Worm (Caenorhabditis elegans) whole organism, late embryonic: Measurements from ENCODE around the gene lig-1.

ENCODE experiments used
- C38D4.7 ChIP-seq: fragments of 200-800 bp; sonication (Bioruptor generic); optimal IDR thresholded peaks from 2 replicates; lab custom pipeline; 2018; ENCODE audit warnings: mild to moderate bottlenecking, missing genetic modification characterization, moderate library complexity, missing compliant biosample characterization
- K02D7.2 ChIP-seq: sonication (generic microtip); optimal IDR thresholded peaks from 2 replicates; lab custom pipeline; 2017; ENCODE audit warnings: mild to moderate bottlenecking, missing genetic modification characterization, missing compliant biosample characterization
- K09A11.1 ChIP-seq: sonication (generic microtip); optimal IDR thresholded peaks from 2 replicates; lab custom pipeline; 2017; ENCODE audit warnings: antibody characterized with exemption, mild to moderate bottlenecking, missing genetic modification characterization, missing compliant biosample characterization; ENCODE audit not compliant: insufficient read depth
- ceh-14 ChIP-seq: sonication (generic microtip); optimal IDR thresholded peaks from 2 replicates; lab custom pipeline; 2016; ENCODE audit warnings: missing genotype, missing genetic modification characterization, missing compliant biosample characterization
- ceh-22 ChIP-seq: sonication (generic microtip); optimal IDR thresholded peaks from 2 replicates; lab custom pipeline; 2017; ENCODE audit warnings: missing biosample characterization, missing genetic modification characterization
- ceh-24 ChIP-seq: sonication (generic microtip); optimal IDR thresholded peaks from 2 replicates; lab custom pipeline; 2016; ENCODE audit warnings: mild to moderate bottlenecking, missing genetic modification characterization, missing compliant biosample characterization
- ceh-30 ChIP-seq: fragments of 150-350 bp; optimal IDR thresholded peaks from 2 replicates; lab custom pipeline; 2014; ENCODE audit warnings: missing biosample characterization, missing genetic modification characterization
- ceh-31 ChIP-seq: sonication (generic microtip); optimal IDR thresholded peaks from 2 replicates; lab custom pipeline; 2016; ENCODE audit warnings: missing genetic modification characterization, missing compliant biosample characterization
- ceh-34 ChIP-seq: sonication (generic microtip); optimal IDR thresholded peaks from 2 replicates; lab custom pipeline; 2016; ENCODE audit warnings: mild to moderate bottlenecking, missing genetic modification characterization, missing compliant biosample characterization
- ceh-45 ChIP-seq: fragments of 200-800 bp; sonication (Bioruptor generic); IDR thresholded peaks from 2 replicates; pipeline ENCODE4 v1.3.6; 2022; ENCODE audit warnings: missing genetic modification reagents, missing genetic modification characterization, missing compliant biosample characterization
- ceh-9 ChIP-seq: sonication (generic microtip); optimal IDR thresholded peaks from 2 replicates; lab custom pipeline; 2016; ENCODE audit warnings: mild to moderate bottlenecking, missing genetic modification characterization, inconsistent platforms, missing compliant biosample characterization
- dmd-4 ChIP-seq: sonication (generic microtip); optimal IDR thresholded peaks from 2 replicates; lab custom pipeline; 2016; ENCODE audit warnings: borderline replicate concordance, missing genetic modification characterization, missing compliant biosample characterization
- elt-2 ChIP-seq: sonication (generic microtip); optimal IDR thresholded peaks from 2 replicates; lab custom pipeline; 2016; ENCODE audit warnings: missing genetic modification reagents, missing genetic modification characterization, missing compliant biosample characterization
- ets-4 ChIP-seq: sonication (generic microtip); optimal IDR thresholded peaks from 2 replicates; lab custom pipeline; 2016; ENCODE audit warnings: missing genetic modification characterization, missing compliant biosample characterization
- eyg-1 ChIP-seq: sonication (generic microtip); optimal IDR thresholded peaks from 2 replicates; lab custom pipeline; 2016; ENCODE audit warnings: missing genotype, missing genetic modification characterization, missing compliant biosample characterization
- fax-1 ChIP-seq: sonication (generic microtip); optimal IDR thresholded peaks from 2 replicates; lab custom pipeline; 2016; ENCODE audit warnings: missing genotype, missing genetic modification characterization, missing compliant biosample characterization
- fkh-10 ChIP-seq: fragments of 150-350 bp; optimal IDR thresholded peaks from 2 replicates; lab custom pipeline; 2014; ENCODE audit warnings: missing biosample characterization, missing genetic modification reagents, missing genetic modification characterization
- fkh-6 ChIP-seq: sonication (generic microtip); optimal IDR thresholded peaks from 2 replicates; lab custom pipeline; 2016; ENCODE audit warnings: missing genetic modification characterization, missing compliant biosample characterization
- gmeb-2 ChIP-seq: sonication (generic microtip); optimal IDR thresholded peaks from 2 replicates; lab custom pipeline; 2016; ENCODE audit warnings: missing genetic modification characterization, inconsistent platforms, missing compliant biosample characterization
- hlh-13 ChIP-seq: fragments of 200-800 bp; sonication (Bioruptor generic); optimal IDR thresholded peaks from 2 replicates; lab custom pipeline; 2018; ENCODE audit warnings: mild to moderate bottlenecking, missing genetic modification characterization, missing compliant biosample characterization
- hlh-8 ChIP-seq: sonication (generic microtip); optimal IDR thresholded peaks from 2 replicates; lab custom pipeline; 2016; ENCODE audit warnings: missing genotype, missing genetic modification characterization, missing compliant biosample characterization
- lim-6 ChIP-seq: sonication (generic microtip); optimal IDR thresholded peaks from 2 replicates; lab custom pipeline; 2016; ENCODE audit warnings: missing genetic modification characterization, missing compliant biosample characterization
- nhr-232 ChIP-seq: sonication (generic microtip); optimal IDR thresholded peaks from 2 replicates; lab custom pipeline; 2016; ENCODE audit warnings: missing genetic modification characterization, missing compliant biosample characterization
- pag-3 ChIP-seq: sonication (generic microtip); optimal IDR thresholded peaks from 2 replicates; lab custom pipeline; 2016; ENCODE audit warnings: missing compliant biosample characterization, missing genetic modification characterization, borderline replicate concordance
- pat-9 ChIP-seq: fragments of 200-800 bp; sonication (Bioruptor generic); optimal IDR thresholded peaks from 2 replicates; lab custom pipeline; 2018; ENCODE audit warnings: mild to moderate bottlenecking, missing genetic modification characterization, moderate library complexity, missing compliant biosample characterization
- pax-1 ChIP-seq: fragments of 150-350 bp; optimal IDR thresholded peaks from 2 replicates; lab custom pipeline; 2014; ENCODE audit warnings: missing biosample characterization, missing genetic modification characterization
- pqm-1 ChIP-seq: sonication (generic microtip); optimal IDR thresholded peaks from 2 replicates; lab custom pipeline; 2016; ENCODE audit warnings: missing genetic modification characterization, missing compliant biosample characterization
- pros-1 ChIP-seq: fragments of 150-350 bp; optimal IDR thresholded peaks from 2 replicates; lab custom pipeline; 2014; ENCODE audit warnings: missing biosample characterization, missing genetic modification reagents, missing genetic modification characterization
- ref-2 ChIP-seq: sonication (generic microtip); optimal IDR thresholded peaks from 2 replicates; lab custom pipeline; 2016; ENCODE audit warnings: missing genetic modification characterization, missing compliant biosample characterization
- sox-2 ChIP-seq: fragments of 200-800 bp; sonication (Bioruptor generic); IDR thresholded peaks from 2 replicates; pipeline ENCODE4 v1.3.6; 2022; ENCODE audit warnings: missing genetic modification reagents, missing genetic modification characterization, missing compliant biosample characterization
- sox-4 ChIP-seq: sonication (generic microtip); optimal IDR thresholded peaks from 2 replicates; lab custom pipeline; 2017; ENCODE audit warnings: mild to moderate bottlenecking, missing genetic modification characterization, inconsistent platforms, missing compliant biosample characterization
- syd-9 ChIP-seq: sonication (generic microtip); optimal IDR thresholded peaks from 2 replicates; lab custom pipeline; 2016; ENCODE audit warnings: mild to moderate bottlenecking, missing genetic modification characterization, moderate library complexity, missing compliant biosample characterization
- tbx-2 ChIP-seq: sonication (generic microtip); optimal IDR thresholded peaks from 2 replicates; lab custom pipeline; 2016; ENCODE audit warnings: missing genetic modification characterization, missing compliant biosample characterization
- tbx-7 ChIP-seq: sonication (generic microtip); optimal IDR thresholded peaks from 2 replicates; lab custom pipeline; 2016; ENCODE audit warnings: missing genotype, missing genetic modification characterization, missing compliant biosample characterization
- ttx-3 ChIP-seq: sonication (generic microtip); optimal IDR thresholded peaks from 2 replicates; lab custom pipeline; 2016; ENCODE audit warnings: missing genetic modification reagents, missing genetic modification characterization, missing compliant biosample characterization
- unc-3 ChIP-seq, 2 experiments: fragments of 200-800 bp in 1 of 2; sonication (Bioruptor generic) in 1 of 2; sonication (generic microtip) in 1 of 2; conservative IDR thresholded peaks in 1 of 2; optimal IDR thresholded peaks in 1 of 2; 2 replicates each; pipeline versions ENCODE4 v1.3.6 to Lab custom; 2016 to 2022; ENCODE audit warnings: missing compliant biosample characterization in 2 of 2, missing genetic modification characterization in 2 of 2, missing genetic modification reagents in 1 of 2
- unc-42 ChIP-seq: sonication (generic microtip); optimal IDR thresholded peaks from 2 replicates; lab custom pipeline; 2016; ENCODE audit warnings: missing genotype, missing genetic modification characterization, missing compliant biosample characterization
- unc-55 ChIP-seq: sonication (generic microtip); optimal IDR thresholded peaks from 2 replicates; lab custom pipeline; 2017; ENCODE audit warnings: missing biosample characterization, missing genetic modification reagents, missing genetic modification characterization
- unc-86 ChIP-seq: sonication (generic microtip); optimal IDR thresholded peaks from 2 replicates; lab custom pipeline; 2016; ENCODE audit warnings: missing genetic modification characterization, missing compliant biosample characterization
- ztf-16 ChIP-seq: sonication (generic microtip); optimal IDR thresholded peaks from 2 replicates; lab custom pipeline; 2017; ENCODE audit warnings: missing genetic modification characterization, missing compliant biosample characterization

Gene lig-1

ce11 chrV:10813425-10814156 lies at the start of gene lig-1, which contains the start of gene C29A12.1:
Gene lig-1, plus strand, starts transcription at chrV:10814106.
Gene C29A12.1, minus strand, starts transcription at chrV:10813487.
- no peak for TF ChIP-seq unc-42
- TF ChIP-seq ceh-31 (tag; lab: Kevin White, UChicago) = peak; percentile 16
- no peak for TF ChIP-seq gmeb-2 (tag; lab: Kevin White, UChicago)

- TF ChIP-seq nhr-232 (tag; lab: Kevin White, UChicago) = no peak
- no peak for TF ChIP-seq dmd-4 (tag; lab: Kevin White, UChicago)
- TF ChIP-seq pat-9 (tag; lab: Kevin White, UChicago) = no peak
- TF ChIP-seq ceh-31 (tag; lab: Kevin White, UChicago) = no peak
- TF ChIP-seq ztf-16 (tag; lab: Kevin White, UChicago) = no peak
- no peak for TF ChIP-seq pros-1 (tag; lab: Kevin White, UChicago)
- no peak for TF ChIP-seq ets-4
- TF ChIP-seq pax-1 = no peak
- no peak for TF ChIP-seq hlh-13 (GFP tag; lab: Kevin White, UChicago)
- TF ChIP-seq ceh-24 (tag; lab: Kevin White, UChicago) = no peak
- no peak for TF ChIP-seq sox-4 (tag; lab: Kevin White, UChicago)
Observed at ce11 chrV:10768892-10769291, 45.0 kb upstream of the lig-1 start.

- no peak for TF ChIP-seq unc-86
- TF ChIP-seq elt-2 = no peak
- no peak for TF ChIP-seq lim-6 (tag; lab: Kevin White, UChicago)
- peak; percentile 90 for TF ChIP-seq unc-42
- TF ChIP-seq ceh-9 (tag; lab: Kevin White, UChicago) = no peak
- no peak for TF ChIP-seq unc-3 (GFP tag; conservative IDR thresholded peaks at IDR 0.05; lab: Robert Waterston, UW)
- no peak for TF ChIP-seq unc-3 (tag; optimal IDR thresholded peaks at IDR 0.05; lab: Kevin White, UChicago)
- TF ChIP-seq, all 69 proteins: peak for 1
Observed at ce11 chrV:10770026-10770425, 43.9 kb upstream of the lig-1 start, which contains the start of the genes D1054.1 and pas-2. Gene D1054.1, minus strand, starts transcription at chrV:10770217. Gene pas-2, plus strand, starts transcription at chrV:10770368.

- TF ChIP-seq pqm-1 (tag; lab: Kevin White, UChicago) = no peak
- TF ChIP-seq sox-2 (GFP tag; lab: Robert Waterston, UW) = no peak
- TF ChIP-seq K09A11.1 = no peak
- no peak for TF ChIP-seq fkh-6 (tag; lab: Kevin White, UChicago)
- no peak for TF ChIP-seq fax-1 (tag; lab: Kevin White, UChicago)
- no peak for TF ChIP-seq tbx-7 (tag; lab: Kevin White, UChicago)
- TF ChIP-seq ceh-34 (tag; lab: Kevin White, UChicago) = no peak
- TF ChIP-seq C38D4.7 (GFP tag; lab: Kevin White, UChicago) = no peak
- TF ChIP-seq unc-55 (GFP tag; lab: Kevin White, UChicago) = no peak
- TF ChIP-seq hlh-8 (tag; lab: Kevin White, UChicago) = no peak
Observed at ce11 chrV:10771390-10771789, 42.5 kb upstream of the lig-1 start, which contains the start of gene D1054.3. Gene D1054.3, plus strand, starts transcription at chrV:10771451.

- TF ChIP-seq ceh-9 (tag; lab: Kevin White, UChicago) (no peak), ceh-22 (tag; lab: Kevin White, UChicago) (no peak), hlh-13 (GFP tag; lab: Kevin White, UChicago) (no peak), ceh-30 (tag; lab: Kevin White, UChicago) (no peak), tbx-2 (no peak), pag-3 (tag; lab: Kevin White, UChicago) (no peak), dmd-4 (tag; lab: Kevin White, UChicago) (no peak), K02D7.2 (no peak), ref-2 (tag; lab: Kevin White, UChicago) (no peak), ceh-14 (tag; lab: Kevin White, UChicago) (no peak), fkh-10 (GFP tag; lab: Kevin White, UChicago) (no peak), ttx-3 (tag; lab: Kevin White, UChicago) (no peak), ceh-45 (GFP tag; lab: Robert Waterston, UW) (no peak), eyg-1 (tag; lab: Kevin White, UChicago) (no peak), K09A11.1 (no peak), ztf-16 (tag; lab: Kevin White, UChicago) (no peak), syd-9 (tag; lab: Kevin White, UChicago) (no peak), sox-2 (GFP tag; lab: Robert Waterston, UW) (no peak)
Observed at ce11 chrV:10773216-10773615, 40.7 kb upstream of the lig-1 start.
